Fruit fly (Drosophila melanogaster) whole organism, embryonic: ENCODE measurements around the gene Fur2.

Experiments used
- Awh ChIP-seq: fragments of 200-800 bp; sonication (Bioruptor generic); IDR thresholded peaks from 2 replicates; pipeline ENCODE4, ENCODE4 v1.3.6; 2022; ENCODE audit warnings: missing biosample characterization, missing genetic modification characterization
- CG10431 ChIP-seq: fragments of 200-800 bp; sonication (Bioruptor generic); optimal IDR thresholded peaks from 3 replicates; lab custom pipeline; 2018; ENCODE audit warnings: missing biosample characterization, mild to moderate bottlenecking, missing genetic modification characterization
- CG10543 ChIP-seq: fragments of 200-800 bp; sonication (Bioruptor generic); optimal IDR thresholded peaks from 3 replicates; lab custom pipeline; 2017; ENCODE audit warnings: missing biosample characterization, mild to moderate bottlenecking, missing genetic modification characterization, moderate library complexity
- CG11247 ChIP-seq: fragments of 200-800 bp; sonication (Bioruptor generic); IDR thresholded peaks from 2 replicates; pipeline ENCODE4 v1.3.6; 2022; ENCODE audit warnings: missing biosample characterization, missing genetic modification characterization
- CG11504 ChIP-seq: fragments of 200-800 bp; sonication (Bioruptor generic); optimal IDR thresholded peaks from 3 replicates; lab custom pipeline; 2019; ENCODE audit warnings: missing biosample characterization, mild to moderate bottlenecking, missing genetic modification characterization, moderate library complexity
- CG11560 ChIP-seq: fragments of 200-800 bp; sonication (Bioruptor generic); IDR thresholded peaks from 3 replicates; pipeline ENCODE4 v1.3.6; 2022; ENCODE audit warnings: missing biosample characterization, missing genetic modification characterization
- CG12104 ChIP-seq: fragments of 200-800 bp; sonication (Bioruptor generic); optimal IDR thresholded peaks from 3 replicates; lab custom pipeline; 2016; ENCODE audit warnings: missing biosample characterization, missing genetic modification characterization
- CG13775 ChIP-seq: fragments of 200-800 bp; sonication (Bioruptor generic); optimal IDR thresholded peaks from 3 replicates; lab custom pipeline; 2017; ENCODE audit warnings: missing biosample characterization, mild to moderate bottlenecking, missing genetic modification characterization
- CG13894 ChIP-seq: fragments of 200-800 bp; sonication (Bioruptor generic); optimal IDR thresholded peaks from 3 replicates; lab custom pipeline; 2018; ENCODE audit warnings: missing biosample characterization, mild to moderate bottlenecking, missing genetic modification characterization, moderate library complexity
- CG14050 ChIP-seq: fragments of 200-800 bp; sonication (Bioruptor generic); IDR thresholded peaks from 3 replicates; pipeline ENCODE4 v1.3.6; 2022; ENCODE audit warnings: missing biosample characterization, missing genetic modification characterization
- CG1529 ChIP-seq: fragments of 200-800 bp; sonication (Bioruptor generic); optimal IDR thresholded peaks from 3 replicates; lab custom pipeline; 2018; ENCODE audit warnings: missing biosample characterization, missing genetic modification characterization
- CG17912 ChIP-seq: fragments of 200-800 bp; sonication (Bioruptor generic); optimal IDR thresholded peaks from 2 replicates; lab custom pipeline; 2018; ENCODE audit warnings: missing biosample characterization, mild to moderate bottlenecking, missing genetic modification characterization
- CG18599 ChIP-seq: fragments of 200-800 bp; sonication (Bioruptor generic); optimal IDR thresholded peaks from 3 replicates; lab custom pipeline; 2017; ENCODE audit warnings: missing biosample characterization, missing genetic modification characterization, mild to moderate bottlenecking, moderate library complexity, missing genetic modification reagents
- CG2129 ChIP-seq: fragments of 200-800 bp; sonication (Bioruptor generic); IDR thresholded peaks from 2 replicates; pipeline ENCODE4 v1.3.6; 2022; ENCODE audit warnings: missing biosample characterization, missing genetic modification characterization; ENCODE audit not compliant: partially characterized antibody
- CG4424 ChIP-seq: fragments of 200-800 bp; sonication (Bioruptor generic); optimal IDR thresholded peaks from 3 replicates; lab custom pipeline; 2016; ENCODE audit warnings: missing biosample characterization, missing genetic modification characterization
- CG7745 ChIP-seq: fragments of 200-800 bp; sonication (Bioruptor generic); optimal IDR thresholded peaks from 2 replicates; lab custom pipeline; 2018; ENCODE audit warnings: missing biosample characterization, mild to moderate bottlenecking, missing genetic modification characterization, moderate library complexity
- CG9727 ChIP-seq: fragments of 200-800 bp; sonication (Bioruptor generic); optimal IDR thresholded peaks from 3 replicates; lab custom pipeline; 2017; ENCODE audit warnings: missing biosample characterization, mild to moderate bottlenecking, missing genetic modification characterization
- Ets97D ChIP-seq: fragments of 200-800 bp; sonication (Bioruptor generic); optimal IDR thresholded peaks from 3 replicates; lab custom pipeline; 2016; ENCODE audit warnings: missing biosample characterization, missing genetic modification characterization
- Fer1 ChIP-seq: fragments of 200-800 bp; sonication (Bioruptor generic); optimal IDR thresholded peaks from 2 replicates; lab custom pipeline; 2017; ENCODE audit warnings: missing biosample characterization, mild to moderate bottlenecking, missing genetic modification characterization
- Gsc ChIP-seq: fragments of 200-800 bp; sonication (Bioruptor generic); IDR thresholded peaks from 2 replicates; pipeline ENCODE4 v1.3.6; 2022; ENCODE audit warnings: missing biosample characterization, missing genetic modification characterization
- H15 ChIP-seq: fragments of 200-800 bp; sonication (Bioruptor generic); IDR thresholded peaks from 3 replicates; pipeline ENCODE4 v1.3.6; 2022; ENCODE audit warnings: missing biosample characterization, missing genetic modification characterization
- Hey ChIP-seq: fragments of 200-800 bp; sonication (Bioruptor generic); optimal IDR thresholded peaks from 3 replicates; lab custom pipeline; 2018; ENCODE audit warnings: missing biosample characterization, mild to moderate bottlenecking, missing genetic modification characterization
- Hr78 ChIP-seq, 2 experiments: fragments of 200-800 bp in 1 of 2; fragments of >200 bp in 1 of 2; sonication (Bioruptor generic) in 1 of 2; optimal IDR thresholded peaks; 2 replicates each; lab custom pipeline; 2017 to 2019; ENCODE audit warnings: missing biosample characterization in 2 of 2, missing genetic modification characterization in 2 of 2, mild to moderate bottlenecking in 1 of 2, moderate library complexity in 1 of 2
- Hsf ChIP-seq: fragments of 200-800 bp; sonication (Bioruptor generic); optimal IDR thresholded peaks from 3 replicates; lab custom pipeline; 2016; ENCODE audit warnings: missing biosample characterization, missing genetic modification characterization
- Mad ChIP-seq: fragments of 200-800 bp; sonication (Bioruptor generic); optimal IDR thresholded peaks from 2 replicates; lab custom pipeline; 2016; ENCODE audit warnings: missing biosample characterization, missing genetic modification characterization
- Myb ChIP-seq: fragments of 200-800 bp; sonication (Bioruptor generic); optimal IDR thresholded peaks from 2 replicates; lab custom pipeline; 2016; ENCODE audit warnings: missing biosample characterization, missing genetic modification characterization
- Ravus ChIP-seq: fragments of 200-800 bp; sonication (Bioruptor generic); IDR thresholded peaks from 2 replicates; pipeline ENCODE4 v1.3.6; 2022; ENCODE audit warnings: missing biosample characterization, missing genetic modification characterization
- Scr ChIP-seq: fragments of 200-800 bp; sonication (Bioruptor generic); IDR thresholded peaks from 2 replicates; pipeline ENCODE4 v1.3.6; 2022; ENCODE audit warnings: missing biosample characterization, missing genetic modification characterization; ENCODE audit not compliant: partially characterized antibody
- Side ChIP-seq: fragments of 200-800 bp; sonication (Bioruptor generic); optimal IDR thresholded peaks from 2 replicates; lab custom pipeline; 2016; ENCODE audit warnings: missing biosample characterization, missing genetic modification characterization
- Sry-β ChIP-seq: fragments of 200-800 bp; sonication (Bioruptor generic); optimal IDR thresholded peaks from 2 replicates; lab custom pipeline; 2018; ENCODE audit warnings: missing biosample characterization, mild to moderate bottlenecking, missing genetic modification characterization, moderate library complexity
- ash1 ChIP-seq: fragments of 200-800 bp; sonication (Bioruptor generic); optimal IDR thresholded peaks from 2 replicates; lab custom pipeline; 2018; ENCODE audit warnings: missing biosample characterization, mild to moderate bottlenecking, missing genetic modification characterization
- caup ChIP-seq: fragments of 200-800 bp; sonication (Bioruptor generic); optimal IDR thresholded peaks from 3 replicates; lab custom pipeline; 2017; ENCODE audit warnings: missing biosample characterization, mild to moderate bottlenecking, missing genetic modification characterization, moderate library complexity; ENCODE audit not compliant: severe bottlenecking
- croc ChIP-seq: fragments of 200-800 bp; sonication (Bioruptor generic); conservative IDR thresholded peaks from 3 replicates; pipeline ENCODE4 v1.3.6; 2022; ENCODE audit warnings: missing biosample characterization, missing genetic modification characterization
- danr ChIP-seq: fragments of 200-800 bp; sonication (Bioruptor generic); IDR thresholded peaks from 2 replicates; pipeline ENCODE4 v1.3.6; 2022; ENCODE audit warnings: missing biosample characterization, missing genetic modification characterization
- dm ChIP-seq: fragments of 200-800 bp; sonication (Bioruptor generic); optimal IDR thresholded peaks from 3 replicates; lab custom pipeline; 2016; ENCODE audit warnings: missing biosample characterization, missing genetic modification characterization
- dpn ChIP-seq, 2 experiments: fragments of 200-800 bp; sonication (Bioruptor generic); optimal IDR thresholded peaks; 3 replicates each; lab custom pipeline; 2016; ENCODE audit warnings: missing biosample characterization in 2 of 2, missing genetic modification characterization in 2 of 2
- fru ChIP-seq: fragments of >200 bp; optimal IDR thresholded peaks from 2 replicates; lab custom pipeline; 2017
- hbn ChIP-seq: fragments of 200-800 bp; sonication (Bioruptor generic); IDR thresholded peaks from 2 replicates; pipeline ENCODE4 v1.3.6; 2022; ENCODE audit warnings: missing biosample characterization, missing genetic modification characterization; ENCODE audit not compliant: partially characterized antibody
- inv ChIP-seq: fragments of 200-800 bp; sonication (Bioruptor generic); IDR thresholded peaks from 2 replicates; pipeline ENCODE4 v1.3.6; 2022; ENCODE audit warnings: missing biosample characterization, missing genetic modification characterization; ENCODE audit not compliant: partially characterized antibody
- kay ChIP-seq: fragments of 200-800 bp; sonication (Bioruptor generic); optimal IDR thresholded peaks from 2 replicates; lab custom pipeline; 2016; ENCODE audit warnings: missing biosample characterization, missing genetic modification characterization
- mirr ChIP-seq: fragments of 200-800 bp; sonication (Bioruptor generic); optimal IDR thresholded peaks from 3 replicates; lab custom pipeline; 2018; ENCODE audit warnings: missing biosample characterization, mild to moderate bottlenecking, missing genetic modification characterization
- nerfin-2 ChIP-seq: fragments of 200-800 bp; sonication (Bioruptor generic); IDR thresholded peaks from 2 replicates; pipeline ENCODE4 v1.3.6; 2022; ENCODE audit warnings: missing biosample characterization, missing genetic modification characterization; ENCODE audit not compliant: partially characterized antibody
- nom ChIP-seq: fragments of 200-800 bp; sonication (Bioruptor generic); optimal IDR thresholded peaks from 2 replicates; lab custom pipeline; 2017; ENCODE audit warnings: missing biosample characterization, missing genetic modification characterization, mild to moderate bottlenecking, moderate library complexity, missing genetic modification reagents
- sens-2 ChIP-seq: fragments of 200-800 bp; sonication (Bioruptor generic); IDR thresholded peaks from 2 replicates; pipeline ENCODE4 v1.3.6; 2022; ENCODE audit warnings: missing biosample characterization, missing genetic modification characterization
- slp2 ChIP-seq: fragments of 200-800 bp; sonication (Bioruptor generic); optimal IDR thresholded peaks from 2 replicates; lab custom pipeline; 2016; ENCODE audit warnings: missing biosample characterization, missing genetic modification characterization
- so ChIP-seq: fragments of 200-800 bp; sonication (Bioruptor generic); IDR thresholded peaks from 3 replicates; pipeline ENCODE4 v1.3.6; 2022; ENCODE audit warnings: missing biosample characterization, missing genetic modification characterization
- sob ChIP-seq: fragments of 200-800 bp; sonication (Bioruptor generic); IDR thresholded peaks from 2 replicates; pipeline ENCODE4 v1.3.6; 2022; ENCODE audit warnings: missing biosample characterization, missing genetic modification characterization
- sqz ChIP-seq: fragments of 200-800 bp; sonication (Bioruptor generic); optimal IDR thresholded peaks from 3 replicates; lab custom pipeline; 2018; ENCODE audit warnings: missing biosample characterization, mild to moderate bottlenecking, missing genetic modification characterization
- sug ChIP-seq: fragments of 200-800 bp; optimal IDR thresholded peaks from 2 replicates; lab custom pipeline; 2019; ENCODE audit warnings: missing biosample characterization, mild to moderate bottlenecking, missing genetic modification characterization, moderate library complexity
- twi ChIP-seq: fragments of 200-800 bp; optimal IDR thresholded peaks from 2 replicates; lab custom pipeline; 2019; ENCODE audit warnings: missing biosample characterization, mild to moderate bottlenecking, missing genetic modification characterization, moderate library complexity

The Fur2 gene

DNA sequence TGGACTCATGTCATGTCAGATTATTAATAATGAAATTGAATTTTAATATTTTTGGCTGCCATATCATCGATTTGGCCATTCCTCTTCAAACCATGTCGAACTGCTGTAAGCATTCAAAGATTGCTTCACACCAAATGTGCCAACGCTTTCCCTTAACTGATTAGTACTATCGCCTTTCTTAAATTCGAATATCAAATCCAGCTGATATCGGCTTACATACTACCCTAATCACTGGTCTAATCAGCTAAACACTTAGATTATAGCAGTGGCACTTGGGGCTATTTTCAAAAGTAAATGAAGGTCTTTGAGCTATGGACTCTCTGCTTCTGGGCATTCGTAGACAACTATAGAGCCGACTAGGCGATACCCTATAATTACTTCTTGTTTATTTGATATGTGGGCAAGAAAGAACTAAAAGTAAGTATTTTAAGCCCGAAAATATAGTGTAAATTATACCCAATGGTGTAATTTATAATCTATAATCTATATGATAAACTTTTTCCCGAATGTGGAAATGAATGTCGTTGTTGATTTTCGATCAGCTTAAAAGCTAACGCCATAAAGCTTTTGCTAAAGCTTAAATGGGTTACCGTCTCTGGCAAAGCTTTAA lies 31.0 kb downstream of the Fur2 start (continued):
- TF ChIP-seq fru (no peak), danr (GFP tag; lab: Robert Waterston, UW) (peak; percentile 58), Myb (GFP tag; lab: Kevin White, UChicago) (peak; percentile 24), sob (GFP tag; lab: Robert Waterston, UW) (peak; percentile 90), Hsf (peak; percentile 71), Hr78 (GFP tag; optimal IDR thresholded peaks at IDR 0.05; lab: Kevin White, UChicago) (peak in 1 of 2 experiments; percentile 8), CG9727 (GFP tag; lab: Kevin White, UChicago) (peak; percentile 75), croc (GFP tag; lab: Robert Waterston, UW) (no peak), H15 (GFP tag; lab: Robert Waterston, UW) (peak; percentile 65), sug (tag; lab: Kevin White, UChicago) (peak; percentile 70), dpn (GFP tag; optimal IDR thresholded peaks at IDR 0.05; lab: Kevin White, UChicago) (peak; percentile 62 to 84), CG13894 (tag; lab: Kevin White, UChicago) (no peak), CG2129 (GFP tag; lab: Robert Waterston, UW) (no peak), dm (peak; percentile 9), nom (GFP tag; lab: Kevin White, UChicago) (no peak), CG10543 (GFP tag; lab: Kevin White, UChicago) (peak; percentile 44), CG4424 (GFP tag; lab: Kevin White, UChicago) (peak; percentile 66), CG17912 (GFP tag; lab: Kevin White, UChicago) (no peak), CG7745 (no peak), Ets97D (GFP tag; lab: Kevin White, UChicago) (peak; percentile 20), kay (peak; percentile 47), ash1 (no peak), CG14050 (GFP tag; lab: Robert Waterston, UW) (peak; percentile 63), CG12104 (peak; percentile 63), Gsc (GFP tag; lab: Robert Waterston, UW) (no peak), Side (GFP tag; lab: Kevin White, UChicago) (peak; percentile 43), Ravus (GFP tag; lab: Robert Waterston, UW) (peak; percentile 42; the same call in 1 of the 2 replicates), slp2 (GFP tag; lab: Kevin White, UChicago) (peak; percentile 23), Fer1 (GFP tag; lab: Kevin White, UChicago) (peak; percentile 85), Sry-β (GFP tag; lab: Kevin White, UChicago) (no peak), inv (no peak), Scr (no peak), CG18599 (GFP tag; lab: Kevin White, UChicago) (peak; percentile 84), so (GFP tag; lab: Robert Waterston, UW) (peak; percentile 85), Mad (GFP tag; lab: Kevin White, UChicago) (peak; percentile 62), CG11247 (GFP tag; lab: Robert Waterston, UW) (peak; percentile 63), mirr (peak; percentile 98), CG11560 (no peak), CG11504 (tag; lab: Kevin White, UChicago) (no peak), twi (no peak), Hey (tag; lab: Kevin White, UChicago) (peak; percentile 55), CG10431 (no peak), caup (GFP tag; lab: Kevin White, UChicago) (peak; percentile 79), CG1529 (GFP tag; lab: Kevin White, UChicago) (peak; percentile 5), sens-2 (GFP tag; lab: Robert Waterston, UW) (no peak), Awh (GFP tag; lab: Robert Waterston, UW) (peak; percentile 52), CG13775 (peak; percentile 53), sqz (GFP tag; lab: Kevin White, UChicago) (no peak), nerfin-2 (GFP tag; lab: Robert Waterston, UW) (no peak), hbn (GFP tag; lab: Robert Waterston, UW) (no peak)
